Worm (Caenorhabditis elegans) whole organism, midembryonic: ENCODE data around the gene C27A2.12.
A peak's percentile ranks its signal among the peaks of the same experiment; 100 is the strongest.

Experiments
- T22C8.4 ChIP-seq: fragments of 200-800 bp; sonication (Bioruptor generic); IDR thresholded peaks from 2 replicates; pipeline ENCODE4 v1.3.6; 2022; ENCODE audit warnings: missing genetic modification characterization, missing compliant biosample characterization
- cog-1 ChIP-seq: sonication (generic microtip); optimal IDR thresholded peaks from 2 replicates; lab custom pipeline; 2016; ENCODE audit warnings: missing genetic modification characterization, missing compliant biosample characterization
- flt-1 ChIP-seq: fragments of 200-800 bp; sonication (Bioruptor generic); IDR thresholded peaks from 2 replicates; pipeline ENCODE4 v1.3.6; 2022; ENCODE audit warnings: missing genetic modification characterization, missing compliant biosample characterization
- klf-2 ChIP-seq: fragments of 200-800 bp; sonication (Bioruptor generic); conservative IDR thresholded peaks from 2 replicates; pipeline ENCODE4 v1.3.6; 2022; ENCODE audit warnings: missing genetic modification reagents, missing genetic modification characterization, missing compliant biosample characterization
- med-1 ChIP-seq: sonication (generic microtip); optimal IDR thresholded peaks from 2 replicates; lab custom pipeline; 2017; ENCODE audit warnings: missing genetic modification characterization, mild to moderate bottlenecking, missing compliant biosample characterization, antibody characterized with exemption, missing genetic modification reagents; ENCODE audit not compliant: insufficient read depth
- ref-1 ChIP-seq: fragments of 200-800 bp; sonication (Bioruptor generic); conservative IDR thresholded peaks from 2 replicates; pipeline ENCODE4 v1.3.6; 2022; ENCODE audit warnings: missing genetic modification reagents, missing genetic modification characterization, missing compliant biosample characterization
- tab-1 ChIP-seq: fragments of 200-800 bp; sonication (Bioruptor generic); IDR thresholded peaks from 2 replicates; pipeline ENCODE4 v1.3.6; 2022; ENCODE audit warnings: missing genetic modification characterization, missing compliant biosample characterization
- ztf-23 ChIP-seq: fragments of 200-800 bp; sonication (Bioruptor generic); IDR thresholded peaks from 2 replicates; pipeline ENCODE4 v1.3.6; 2022; ENCODE audit warnings: missing genetic modification reagents, missing genetic modification characterization, missing compliant biosample characterization
- ztf-29 ChIP-seq: fragments of 200-800 bp; sonication (Bioruptor generic); IDR thresholded peaks from 2 replicates; pipeline ENCODE4 v1.3.6; 2022; ENCODE audit warnings: missing genetic modification reagents, missing genetic modification characterization, missing compliant biosample characterization

The C27A2.12 gene

ce11 chrII:5058036-5058435, at the start of gene C27A2.12:
C27A2.12 (minus strand) TSS chrII:5058136.
- TF ChIP-seq tab-1 (GFP tag; lab: Robert Waterston, UW) (no peak), cog-1 (no peak), ztf-23 (GFP tag; lab: Robert Waterston, UW) (no peak), ref-1 (GFP tag; lab: Robert Waterston, UW) (no peak), flt-1 (no peak), klf-2 (no peak), med-1 (no peak), ztf-29 (GFP tag; lab: Robert Waterston, UW) (no peak), T22C8.4 (GFP tag; lab: Robert Waterston, UW) (no peak)

- TF ChIP-seq cog-1 (peak; percentile 91), tab-1 (GFP tag; lab: Robert Waterston, UW) (peak; percentile 98), ztf-23 (GFP tag; lab: Robert Waterston, UW) (peak; percentile 96), T22C8.4 (GFP tag; lab: Robert Waterston, UW) (peak; percentile 94), med-1 (peak; percentile 90), ztf-29 (GFP tag; lab: Robert Waterston, UW) (peak; percentile 98), ref-1 (GFP tag; lab: Robert Waterston, UW) (peak; percentile 97), klf-2 (peak; percentile 95), flt-1 (peak; percentile 99)
These were observed 47.1 kb upstream of the C27A2.12 start for ce11 chrII:5105020-5105419.

ce11 chrII:5103784-5104457, 46.0 kb upstream of the C27A2.12 start, which contains the start of the genes C04G6.11 and mpk-2:
C04G6.11 (minus strand) TSS chrII:5103834.
mpk-2 (plus strand) TSS chrII:5104118.
- TF ChIP-seq T22C8.4 (GFP tag; lab: Robert Waterston, UW) (no peak), klf-2 (no peak), ztf-29 (GFP tag; lab: Robert Waterston, UW) (no peak), ref-1 (GFP tag; lab: Robert Waterston, UW) (no peak), cog-1 (no peak), med-1 (no peak), ztf-23 (GFP tag; lab: Robert Waterston, UW) (no peak), flt-1 (no peak), tab-1 (GFP tag; lab: Robert Waterston, UW) (no peak)

- no peak for TF ChIP-seq ztf-23 (GFP tag; lab: Robert Waterston, UW)
- TF ChIP-seq klf-2, result no peak
- no peak for TF ChIP-seq tab-1 (GFP tag; lab: Robert Waterston, UW)
- no peak for TF ChIP-seq ref-1 (GFP tag; lab: Robert Waterston, UW)
- TF ChIP-seq med-1, result no peak
- TF ChIP-seq cog-1, result no peak
- no peak for TF ChIP-seq flt-1
- TF ChIP-seq T22C8.4 (GFP tag; lab: Robert Waterston, UW), result no peak
- TF ChIP-seq ztf-29 (GFP tag; lab: Robert Waterston, UW), result no peak
These were observed 45.3 kb upstream of the C27A2.12 start for ce11 chrII:5103189-5103588.

- TF ChIP-seq cog-1 (no peak), ztf-23 (GFP tag; lab: Robert Waterston, UW) (no peak), klf-2 (no peak), tab-1 (GFP tag; lab: Robert Waterston, UW) (no peak), ztf-29 (GFP tag; lab: Robert Waterston, UW) (no peak)
These were observed 43.8 kb upstream of the C27A2.12 start, which contains the start of the genes idpb-3 and idpb-1 for ce11 chrII:5101701-5102100. idpb-3 (minus strand) TSS chrII:5101801. idpb-1 (plus strand) TSS chrII:5101984.

- TF ChIP-seq med-1 (no peak), klf-2 (no peak), cog-1 (no peak), ref-1 (GFP tag; lab: Robert Waterston, UW) (no peak)
These were observed 41.7 kb upstream of the C27A2.12 start, which contains the start of gene C04G6.6 for ce11 chrII:5099649-5100048. C04G6.6 (minus strand) TSS chrII:5099749.

ce11 chrII:5099034-5099433, 41.1 kb upstream of the C27A2.12 start:
- TF ChIP-seq cog-1 (no peak), med-1 (no peak), flt-1 (no peak), tab-1 (GFP tag; lab: Robert Waterston, UW) (no peak), klf-2 (no peak), ref-1 (GFP tag; lab: Robert Waterston, UW) (no peak), T22C8.4 (GFP tag; lab: Robert Waterston, UW) (no peak), ztf-23 (GFP tag; lab: Robert Waterston, UW) (no peak), ztf-29 (GFP tag; lab: Robert Waterston, UW) (no peak)

- peak; percentile 57; the same call in 1 of the 2 replicates for TF ChIP-seq ztf-29 (GFP tag; lab: Robert Waterston, UW)
- TF ChIP-seq ref-1 (GFP tag; lab: Robert Waterston, UW), result peak; percentile 99
- peak; percentile 85 for TF ChIP-seq tab-1 (GFP tag; lab: Robert Waterston, UW)
- peak; percentile 88 for TF ChIP-seq flt-1
- TF ChIP-seq klf-2, result peak; percentile 98
- TF ChIP-seq ztf-23 (GFP tag; lab: Robert Waterston, UW), result peak; percentile 98
These were observed 39.5 kb upstream of the C27A2.12 start for ce11 chrII:5097463-5097862.

- no peak for TF ChIP-seq ztf-23 (GFP tag; lab: Robert Waterston, UW)
- TF ChIP-seq T22C8.4 (GFP tag; lab: Robert Waterston, UW), result no peak
- no peak for TF ChIP-seq cog-1
- TF ChIP-seq ztf-29 (GFP tag; lab: Robert Waterston, UW), result no peak
- no peak for TF ChIP-seq med-1
- no peak for TF ChIP-seq ref-1 (GFP tag; lab: Robert Waterston, UW)
- TF ChIP-seq klf-2, result no peak
- no peak for TF ChIP-seq flt-1
- no peak for TF ChIP-seq tab-1 (GFP tag; lab: Robert Waterston, UW)
These were observed 36.0 kb upstream of the C27A2.12 start, which contains the start of gene C04G6.13 for ce11 chrII:5093945-5094344. C04G6.13 (plus strand) TSS chrII:5094245.
